Worm (Caenorhabditis elegans): ENCODE measurements around the gene ctl-2.
A peak's percentile ranks its signal among the peaks of the same experiment; 100 is the strongest.

Gene ctl-2

DNA sequence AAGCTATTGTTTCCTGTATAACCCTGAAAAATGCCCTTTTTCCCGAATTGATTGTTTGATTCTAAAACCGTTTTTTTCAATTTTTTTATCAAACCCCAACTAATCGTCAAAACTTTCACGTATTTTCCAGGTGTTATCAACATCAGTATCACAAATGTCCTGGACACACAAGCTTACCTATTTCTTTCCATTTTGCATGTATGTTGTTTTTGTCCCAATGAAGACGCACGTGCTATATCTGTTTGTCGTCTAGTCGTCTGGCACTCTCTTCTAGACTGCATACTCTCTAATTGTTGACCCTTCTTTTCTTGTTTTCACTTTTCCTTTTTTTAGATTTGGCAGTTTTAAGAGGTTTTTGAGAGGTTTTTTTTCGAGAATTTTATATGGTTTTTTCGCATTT is 5.5 kb downstream of the ctl-2 start:
- no peak for TF ChIP-seq nhr-77 (tag; optimal IDR thresholded peaks at IDR 0.05)
- peak; percentile 90 for TF ChIP-seq blmp-1 (tag; optimal IDR thresholded peaks at IDR 0.05; ENCODE audit: insufficient read depth)
- no peak for TF ChIP-seq ceh-16 (tag; optimal IDR thresholded peaks at IDR 0.05)
- no peak for TF ChIP-seq unc-39 (tag; optimal IDR thresholded peaks at IDR 0.05)
- peak; percentile 83 for TF ChIP-seq sma-9 (GFP tag; optimal IDR thresholded peaks at IDR 0.05)
- no peak for TF ChIP-seq sma-9 (tag; optimal IDR thresholded peaks at IDR 0.05)
- TF ChIP-seq mbf-1 (tag; optimal IDR thresholded peaks at IDR 0.05) = no peak
- no peak for TF ChIP-seq ztf-4 (tag; optimal IDR thresholded peaks at IDR 0.05)
- no peak for TF ChIP-seq nhr-6 (tag; optimal IDR thresholded peaks at IDR 0.05)
- TF ChIP-seq crh-2 (tag; optimal IDR thresholded peaks at IDR 0.05) = peak; percentile 84
- no peak for TF ChIP-seq ztf-1 (GFP tag; conservative IDR thresholded peaks at IDR 0.05)
- no peak for TF ChIP-seq lin-39 (tag; optimal IDR thresholded peaks at IDR 0.05)
- peak; percentile 26 for TF ChIP-seq fos-1 (tag; optimal IDR thresholded peaks at IDR 0.05)
- no peak for TF ChIP-seq elt-3 (tag; optimal IDR thresholded peaks at IDR 0.05)
- TF ChIP-seq Y55F3AM.14 (GFP tag; optimal IDR thresholded peaks at IDR 0.05) = no peak
- peak; percentile 53 for TF ChIP-seq nhr-21 (tag; optimal IDR thresholded peaks at IDR 0.05)
- TF ChIP-seq nhr-25 (tag; optimal IDR thresholded peaks at IDR 0.05) = peak; percentile 72
- no peak for TF ChIP-seq ama-1 (optimal IDR thresholded peaks at IDR 0.05)
- no peak for TF ChIP-seq peb-1 (tag; optimal IDR thresholded peaks at IDR 0.05)
- peak; percentile 66 for TF ChIP-seq F13H6.1 (tag; optimal IDR thresholded peaks at IDR 0.05)
- peak; percentile 74 for TF ChIP-seq gmeb-1 (tag; optimal IDR thresholded peaks at IDR 0.05)
- no peak for TF ChIP-seq lin-11 (tag; optimal IDR thresholded peaks at IDR 0.05)
- TF ChIP-seq sma-3 (GFP tag; optimal IDR thresholded peaks at IDR 0.05) = peak; percentile 66
- TF ChIP-seq egl-27 (tag; optimal IDR thresholded peaks at IDR 0.05) = no peak
- TF ChIP-seq R02D3.7 (tag; optimal IDR thresholded peaks at IDR 0.05) = no peak
- TF ChIP-seq dmd-4 (tag; optimal IDR thresholded peaks at IDR 0.05) = no peak
- TF ChIP-seq mdl-1 (tag; optimal IDR thresholded peaks at IDR 0.05) = peak; percentile 89 to 95
- no peak for TF ChIP-seq zag-1 (tag; optimal IDR thresholded peaks at IDR 0.05)
- no peak for TF ChIP-seq nhr-12 (tag; optimal IDR thresholded peaks at IDR 0.05)
- peak in 1 of 2 experiments; percentile 71 for TF ChIP-seq lsy-2 (tag; optimal IDR thresholded peaks at IDR 0.05)
- TF ChIP-seq aly-2 (tag; optimal IDR thresholded peaks at IDR 0.05) = no peak
- TF ChIP-seq unc-62 (GFP tag; optimal IDR thresholded peaks at IDR 0.05) = no peak
- no peak for TF ChIP-seq ceh-82 (tag; optimal IDR thresholded peaks at IDR 0.05)
- TF ChIP-seq nhr-10 (tag; optimal IDR thresholded peaks at IDR 0.05) = no peak
- peak; percentile 26 for TF ChIP-seq unc-55 (GFP tag; optimal IDR thresholded peaks at IDR 0.05)
- TF ChIP-seq sem-4 (tag; optimal IDR thresholded peaks at IDR 0.05) = no peak
- no peak for TF ChIP-seq nhr-23 (tag; optimal IDR thresholded peaks at IDR 0.05)
- TF ChIP-seq C34F6.9 (tag; optimal IDR thresholded peaks at IDR 0.05) = peak; percentile 67
- no peak for TF ChIP-seq skn-1 (tag; optimal IDR thresholded peaks at IDR 0.05)
- TF ChIP-seq ZK546.5 (tag; optimal IDR thresholded peaks at IDR 0.05) = no peak
- no peak for TF ChIP-seq snpc-4 (tag; optimal IDR thresholded peaks at IDR 0.05)
- no peak for TF ChIP-seq mab-5 (tag; optimal IDR thresholded peaks at IDR 0.05)
- peak; percentile 15 for TF ChIP-seq lin-13 (GFP tag; optimal IDR thresholded peaks at IDR 0.05)
- TF ChIP-seq ztf-11 (tag; optimal IDR thresholded peaks at IDR 0.05) = no peak
- TF ChIP-seq alr-1 (tag; optimal IDR thresholded peaks at IDR 0.05) = no peak
- TF ChIP-seq elt-1 (tag; optimal IDR thresholded peaks at IDR 0.05) = no peak
- TF ChIP-seq nhr-237 (tag; optimal IDR thresholded peaks at IDR 0.05) = no peak
- TF ChIP-seq nhr-11 (tag; optimal IDR thresholded peaks at IDR 0.05) = no peak
- peak; percentile 73 for TF ChIP-seq nhr-129 (tag; optimal IDR thresholded peaks at IDR 0.05)
